Fruit fly (Drosophila melanogaster): ENCODE measurements around the gene CG43056.
A peak's percentile ranks its signal among the peaks of the same experiment; 100 is the strongest.

Gene CG43056

DNA sequence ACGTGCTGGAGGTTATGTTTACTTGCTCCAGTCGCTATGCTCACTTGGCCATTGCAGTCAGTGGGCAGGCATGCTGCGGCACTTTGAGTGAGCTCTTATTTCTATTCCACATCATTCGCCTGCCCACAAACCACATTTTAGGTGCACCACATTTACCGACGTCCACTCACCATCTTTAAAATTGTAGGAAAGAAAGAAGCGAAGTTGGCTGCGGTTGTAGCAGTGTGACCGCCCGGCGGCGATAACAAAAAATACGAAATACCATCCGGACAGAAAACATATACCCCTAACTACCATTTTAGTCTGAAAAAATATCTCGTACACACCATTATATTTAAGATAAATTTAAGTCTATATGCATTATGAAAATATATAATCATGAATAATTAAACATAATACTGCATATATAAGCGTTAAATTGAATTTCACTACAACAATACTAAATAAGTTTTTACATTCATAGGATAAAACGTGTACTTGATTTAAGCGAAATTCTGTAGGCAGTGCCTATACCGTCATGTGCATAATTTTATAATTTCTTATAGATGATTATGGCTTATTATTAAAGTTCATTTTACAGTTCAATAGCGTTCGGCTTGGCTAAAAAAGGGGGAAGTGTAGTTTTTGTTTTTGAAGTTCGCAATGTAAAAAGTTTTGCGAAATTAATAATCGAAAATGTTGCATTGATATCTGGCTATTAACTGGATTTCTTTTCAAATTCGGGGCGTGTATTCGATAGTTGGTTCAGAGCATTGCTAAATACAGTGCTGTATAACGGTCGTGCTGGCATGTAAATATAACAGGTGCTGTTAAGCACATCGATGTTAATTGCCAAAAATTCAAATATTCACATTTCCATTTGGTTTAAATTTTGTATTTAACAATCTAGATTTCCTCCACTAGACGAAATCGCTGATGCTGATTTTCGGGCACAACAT is 20.8 kb downstream of the CG43056 start, which contains the start of gene RpL27A (continued):
- TF ChIP-seq ranshi (GFP tag; IDR thresholded peaks at IDR 0.05) (peak; percentile 73), hkb (optimal IDR thresholded peaks at IDR 0.05) (no peak), hkb (GFP tag; IDR thresholded peaks at IDR 0.05) (peak; percentile 81), Gsc (GFP tag; IDR thresholded peaks at IDR 0.05) (no peak), Elba2 (GFP tag; optimal IDR thresholded peaks at IDR 0.05) (no peak), CG14860 (GFP tag; IDR thresholded peaks at IDR 0.05; ENCODE audit: partially characterized antibody) (no peak), GATAe (GFP tag; conservative IDR thresholded peaks at IDR 0.05) (peak; percentile 71), btn (GFP tag; optimal IDR thresholded peaks at IDR 0.05) (peak; percentile 36), Doc3 (GFP tag; IDR thresholded peaks at IDR 0.05; ENCODE audit: partially characterized antibody) (no peak), CkIIα-i1 (GFP tag; IDR thresholded peaks at IDR 0.05) (peak; percentile 60; the same call in 1 of the 2 replicates), HLHmδ (GFP tag; optimal IDR thresholded peaks at IDR 0.05) (peak; percentile 98), Pdp1 (GFP tag; optimal IDR thresholded peaks at IDR 0.05) (peak; percentile 29 to 62), Stat92E (GFP tag; optimal IDR thresholded peaks at IDR 0.05) (peak in 1 of 3 experiments; percentile 46), pzg (GFP tag; optimal IDR thresholded peaks at IDR 0.05) (peak; percentile 73), Taf1 (GFP tag; IDR thresholded peaks at IDR 0.05) (peak; percentile 28; the same call in 1 of the 2 replicates), CG2199 (GFP tag; IDR thresholded peaks at IDR 0.05) (0 out of 3 replicates have a peak, but pooled peaks have one; percentile 37), hth (optimal IDR thresholded peaks at IDR 0.05) (no peak), chinmo (GFP tag; IDR thresholded peaks at IDR 0.05; ENCODE audit: partially characterized antibody) (0 out of 4 replicates have a peak, but pooled peaks have one; percentile 44), CG6765 (GFP tag; optimal IDR thresholded peaks at IDR 0.05) (peak; percentile 84), TFAM (GFP tag; optimal IDR thresholded peaks at IDR 0.05) (peak; percentile 17), peb (GFP tag; IDR thresholded peaks at IDR 0.05) (peak; percentile 59), sob (GFP tag; IDR thresholded peaks at IDR 0.05) (peak; percentile 83), CG10654 (GFP tag; optimal IDR thresholded peaks at IDR 0.05) (peak; percentile 34), al (GFP tag; IDR thresholded peaks at IDR 0.05) (peak; percentile 71), tup (GFP tag; optimal IDR thresholded peaks at IDR 0.05) (no peak), Dek (tag; optimal IDR thresholded peaks at IDR 0.05) (peak; percentile 51), Hr78 (GFP tag; optimal IDR thresholded peaks at IDR 0.05) (peak in 1 of 2 experiments; percentile 10), ash1 (GFP tag; optimal IDR thresholded peaks at IDR 0.05) (peak; percentile 91), CG4328 (GFP tag; optimal IDR thresholded peaks at IDR 0.05) (peak; percentile 77), Blimp-1 (GFP tag; optimal IDR thresholded peaks at IDR 0.05) (no peak), Optix (GFP tag; IDR thresholded peaks at IDR 0.05) (peak; percentile 68), Eip74EF (GFP tag; optimal IDR thresholded peaks at IDR 0.05) (peak in 1 of 2 experiments; percentile 62), dmrt99B (tag; optimal IDR thresholded peaks at IDR 0.05) (peak; percentile 59), CG8944 (GFP tag; optimal IDR thresholded peaks at IDR 0.05) (peak; percentile 58), sug (tag; optimal IDR thresholded peaks at IDR 0.05) (peak; percentile 76), jing (GFP tag; optimal IDR thresholded peaks at IDR 0.05) (no peak), disco-r (GFP tag; optimal IDR thresholded peaks at IDR 0.05) (peak; percentile 66), insv (GFP tag; optimal IDR thresholded peaks at IDR 0.05) (peak in 1 of 2 experiments; percentile 54), CG18619 (GFP tag; optimal IDR thresholded peaks at IDR 0.05) (peak; percentile 86), CG10274 (GFP tag; optimal IDR thresholded peaks at IDR 0.05) (peak; percentile 61), wdn (GFP tag; IDR thresholded peaks at IDR 0.05) (peak; percentile 53), psq (GFP tag; optimal IDR thresholded peaks at IDR 0.05) (peak; percentile 51), CG16813 (GFP tag; IDR thresholded peaks at IDR 0.05; ENCODE audit: partially characterized antibody) (peak; percentile 65), ems (GFP tag; optimal IDR thresholded peaks at IDR 0.05) (peak; percentile 59), CG10366 (GFP tag; IDR thresholded peaks at IDR 0.05) (peak; percentile 73), CG17802 (tag; optimal IDR thresholded peaks at IDR 0.05) (peak; percentile 82), org-1 (GFP tag; optimal IDR thresholded peaks at IDR 0.05) (peak; percentile 73)

All from whole organism, embryonic.